Worm (Caenorhabditis elegans): Measurements from ENCODE around the gene C46G7.2.
A peak's percentile ranks its signal among the peaks of the same experiment; 100 is the strongest.

The C46G7.2 gene

DNA sequence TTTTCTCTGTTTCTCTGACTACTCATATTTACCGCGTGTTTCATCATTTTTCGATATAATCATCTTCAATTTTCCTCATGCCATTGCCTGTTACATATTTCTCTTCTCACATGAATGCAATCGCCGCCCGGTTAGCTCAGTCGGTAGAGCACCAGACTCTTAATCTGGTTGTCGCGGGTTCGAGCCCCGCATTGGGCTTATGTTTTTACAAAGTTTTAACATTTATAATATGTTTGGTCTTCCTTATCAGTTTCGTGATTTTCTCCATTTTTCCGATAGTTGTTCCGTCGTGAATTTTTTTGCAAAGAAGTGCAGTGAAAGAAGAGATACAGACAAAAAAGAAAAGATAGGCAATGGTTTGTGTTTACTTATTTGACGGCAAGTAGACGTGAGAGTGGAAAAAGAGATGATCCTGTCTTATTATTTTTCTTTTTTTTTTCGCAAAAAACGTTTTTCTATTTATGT, 47.9 kb upstream of the C46G7.2 start (continued):
- TF ChIP-seq bed-2 (GFP tag; IDR thresholded peaks at IDR 0.05) (0 out of 2 replicates have a peak, but pooled peaks have one; percentile 31), nfya-1 (tag; optimal IDR thresholded peaks at IDR 0.05; ENCODE audit: borderline replicate concordance, insufficient read depth) (no peak), nhr-90 (tag; optimal IDR thresholded peaks at IDR 0.05) (peak; percentile 92), ZK185.1 (tag; optimal IDR thresholded peaks at IDR 0.05; ENCODE audit: poor library complexity, severe bottlenecking) (peak; percentile 92), cebp-2 (GFP tag; IDR thresholded peaks at IDR 0.05) (0 out of 2 replicates have a peak, but pooled peaks have one; percentile 54), ets-4 (GFP tag; optimal IDR thresholded peaks at IDR 0.05) (peak; percentile 19), unc-62 (GFP tag; optimal IDR thresholded peaks at IDR 0.05) (no peak), ztf-3 (GFP tag; optimal IDR thresholded peaks at IDR 0.05) (peak; percentile 48), T07F8.4 (tag; optimal IDR thresholded peaks at IDR 0.05) (peak; percentile 78), Y95B8A.8 (GFP tag; IDR thresholded peaks at IDR 0.05) (peak; percentile 73; the same call in 1 of the 2 replicates), lir-1 (GFP tag; conservative IDR thresholded peaks at IDR 0.05) (peak; percentile 72; the same call in 1 of the 2 replicates), sdz-38 (tag; optimal IDR thresholded peaks at IDR 0.05) (no peak), hsf-1 (GFP tag; IDR thresholded peaks at IDR 0.05) (no peak; the same call in 1 of the 2 replicates), B0035.1 (tag; optimal IDR thresholded peaks at IDR 0.05) (peak; percentile 72), F37B4.10 (GFP tag; IDR thresholded peaks at IDR 0.05) (no peak), efl-1 (GFP tag; optimal IDR thresholded peaks at IDR 0.05) (peak; percentile 36), mes-4 (tag; optimal IDR thresholded peaks at IDR 0.05) (peak; percentile 82), ekl-4 (GFP tag; IDR thresholded peaks at IDR 0.05) (peak; percentile 81), ceh-91 (GFP tag; IDR thresholded peaks at IDR 0.05) (no peak), snpc-1.1 (tag; optimal IDR thresholded peaks at IDR 0.05; ENCODE audit: insufficient read depth) (peak; percentile 73), B0019.2 (GFP tag; conservative IDR thresholded peaks at IDR 0.05) (0 out of 2 replicates have a peak, but pooled peaks have one; percentile 14), B0261.1 (tag; optimal IDR thresholded peaks at IDR 0.05) (peak; percentile 95), tlf-1 (GFP tag; optimal IDR thresholded peaks at IDR 0.05) (peak; percentile 78), unc-130 (GFP tag; optimal IDR thresholded peaks at IDR 0.05) (peak; percentile 68), lsl-1 (GFP tag; optimal IDR thresholded peaks at IDR 0.05) (peak; percentile 38), ztf-22 (GFP tag; optimal IDR thresholded peaks at IDR 0.05) (peak; percentile 85), lin-40 (tag; optimal IDR thresholded peaks at IDR 0.05) (peak; percentile 94), madf-10 (tag; optimal IDR thresholded peaks at IDR 0.05) (peak; percentile 81), Y53G8AR.9 (GFP tag; conservative IDR thresholded peaks at IDR 0.05) (0 out of 2 replicates have a peak, but pooled peaks have one; percentile 73), lag-1 (GFP tag; IDR thresholded peaks at IDR 0.05) (no peak), sea-2 (GFP tag; IDR thresholded peaks at IDR 0.05) (0 out of 2 replicates have a peak, but pooled peaks have one; percentile 67), rec-8 (tag; optimal IDR thresholded peaks at IDR 0.05) (peak; percentile 62 to 86), repo-1 (tag; optimal IDR thresholded peaks at IDR 0.05) (peak; percentile 81), ztf-26 (tag; optimal IDR thresholded peaks at IDR 0.05) (peak; percentile 81), F23B12.7 (tag; optimal IDR thresholded peaks at IDR 0.05; ENCODE audit: insufficient read depth) (peak; percentile 87)

DNA sequence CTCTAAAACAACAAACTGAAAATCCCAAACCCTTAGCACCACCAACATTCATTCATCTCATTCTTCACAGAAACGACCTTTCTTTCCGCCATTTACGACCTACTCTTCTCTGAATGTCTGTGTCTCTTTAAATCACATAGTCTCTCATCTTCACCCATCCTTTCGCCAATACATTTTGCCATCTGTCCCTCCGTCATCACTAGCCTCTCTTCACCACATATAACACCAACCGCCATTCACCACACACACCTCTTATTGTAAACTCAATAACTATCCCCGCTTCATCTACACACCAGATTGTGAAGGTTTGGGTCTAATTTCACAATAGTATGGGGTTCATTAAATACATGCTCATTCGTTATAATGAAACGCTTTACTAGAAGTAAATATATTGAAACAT, 44.5 kb upstream of the C46G7.2 start:
- TF ChIP-seq hmg-1.2 (GFP tag; IDR thresholded peaks at IDR 0.05) (0 out of 2 replicates have a peak, but pooled peaks have one; percentile 6), die-1 (tag; optimal IDR thresholded peaks at IDR 0.05) (no peak), Y53G8AR.9 (GFP tag; conservative IDR thresholded peaks at IDR 0.05) (no peak)
